Worm (Caenorhabditis elegans) whole organism, L2 larva: ENCODE results near the gene eng-1.

ENCODE experiments used
- C34F6.9 ChIP-seq: fragments of 150-350 bp; optimal IDR thresholded peaks from 2 replicates; lab custom pipeline; 2014; ENCODE audit warnings: missing biosample characterization, missing genetic modification characterization
- F13H6.1 ChIP-seq: sonication (generic microtip); optimal IDR thresholded peaks from 2 replicates; lab custom pipeline; 2016; ENCODE audit warnings: missing genetic modification characterization, missing compliant biosample characterization
- R02D3.7 ChIP-seq: fragments of 150-350 bp; optimal IDR thresholded peaks from 2 replicates; lab custom pipeline; 2014; ENCODE audit warnings: missing biosample characterization, missing genetic modification characterization
- ZK546.5 ChIP-seq: sonication (generic microtip); optimal IDR thresholded peaks from 2 replicates; lab custom pipeline; 2017; ENCODE audit warnings: missing biosample characterization, missing genetic modification characterization
- alr-1 ChIP-seq: fragments of 150-350 bp; optimal IDR thresholded peaks from 2 replicates; lab custom pipeline; 2014; ENCODE audit warnings: missing biosample characterization, missing genetic modification characterization
- aly-2 ChIP-seq: fragments of 150-350 bp; optimal IDR thresholded peaks from 2 replicates; lab custom pipeline; 2014; ENCODE audit warnings: missing biosample characterization, missing genetic modification characterization
- ama-1 ChIP-seq: fragments of 150-350 bp; optimal IDR thresholded peaks from 2 replicates; lab custom pipeline; 2018; ENCODE audit warnings: inconsistent platforms
- ceh-16 ChIP-seq: fragments of 150-350 bp; optimal IDR thresholded peaks from 2 replicates; lab custom pipeline; 2014; ENCODE audit warnings: missing biosample characterization, missing genetic modification characterization
- ceh-82 ChIP-seq: fragments of 150-350 bp; optimal IDR thresholded peaks from 2 replicates; lab custom pipeline; 2014; ENCODE audit warnings: missing biosample characterization, missing genetic modification characterization
- crh-2 ChIP-seq: sonication (generic microtip); optimal IDR thresholded peaks from 2 replicates; lab custom pipeline; 2017; ENCODE audit warnings: missing biosample characterization, missing genetic modification characterization
- egl-27 ChIP-seq: sonication (generic microtip); optimal IDR thresholded peaks from 3 replicates; lab custom pipeline; 2017; ENCODE audit warnings: missing biosample characterization, missing genetic modification reagents, missing genetic modification characterization
- elt-1 ChIP-seq: fragments of 150-350 bp; optimal IDR thresholded peaks from 2 replicates; lab custom pipeline; 2014; ENCODE audit warnings: missing biosample characterization, missing genetic modification characterization
- elt-3 ChIP-seq: sonication (generic microtip); optimal IDR thresholded peaks from 2 replicates; lab custom pipeline; 2017; ENCODE audit warnings: missing biosample characterization, missing genetic modification characterization
- fos-1 ChIP-seq: fragments of 150-350 bp; optimal IDR thresholded peaks from 2 replicates; lab custom pipeline; 2014; ENCODE audit warnings: missing biosample characterization, missing genetic modification characterization
- gmeb-1 ChIP-seq: fragments of 150-350 bp; optimal IDR thresholded peaks from 2 replicates; lab custom pipeline; 2014; ENCODE audit warnings: missing biosample characterization, missing genetic modification characterization
- lin-11 ChIP-seq: fragments of 150-350 bp; sonication (generic microtip); optimal IDR thresholded peaks from 2 replicates; lab custom pipeline; 2014; ENCODE audit warnings: missing biosample characterization, missing genetic modification characterization, inconsistent platforms, mixed read lengths
- lin-13 ChIP-seq: fragments of 150-350 bp; optimal IDR thresholded peaks from 2 replicates; lab custom pipeline; 2014; ENCODE audit warnings: missing biosample characterization, missing genetic modification reagents, missing genetic modification characterization
- lin-39 ChIP-seq: fragments of 150-350 bp; optimal IDR thresholded peaks from 2 replicates; lab custom pipeline; 2014; ENCODE audit warnings: missing biosample characterization, missing genetic modification reagents, missing genetic modification characterization
- lsy-2 ChIP-seq, 2 experiments: fragments of 150-350 bp in 1 of 2; sonication (generic microtip) in 1 of 2; optimal IDR thresholded peaks; 2 replicates each; lab custom pipeline; 2014 to 2017; ENCODE audit warnings: missing biosample characterization in 2 of 2, missing genetic modification characterization in 2 of 2
- mab-5 ChIP-seq: fragments of 150-350 bp; optimal IDR thresholded peaks from 2 replicates; lab custom pipeline; 2014; ENCODE audit warnings: missing biosample characterization, missing genetic modification characterization
- mdl-1 ChIP-seq, 2 experiments: fragments of 150-350 bp in 1 of 2; sonication (generic microtip) in 1 of 2; optimal IDR thresholded peaks; 2 replicates each; lab custom pipeline; 2017; ENCODE audit warnings: missing biosample characterization in 2 of 2, missing genetic modification characterization in 2 of 2
- nhr-10 ChIP-seq: sonication (generic microtip); optimal IDR thresholded peaks from 2 replicates; lab custom pipeline; 2017; ENCODE audit warnings: missing biosample characterization, missing genetic modification characterization
- nhr-11 ChIP-seq: fragments of 150-350 bp; optimal IDR thresholded peaks from 2 replicates; lab custom pipeline; 2014; ENCODE audit warnings: missing biosample characterization, missing genetic modification characterization
- nhr-12 ChIP-seq: fragments of 150-350 bp; optimal IDR thresholded peaks from 2 replicates; lab custom pipeline; 2014; ENCODE audit warnings: missing biosample characterization, missing genetic modification characterization
- nhr-129 ChIP-seq: fragments of 150-350 bp; optimal IDR thresholded peaks from 2 replicates; lab custom pipeline; 2014; ENCODE audit warnings: missing biosample characterization, missing genetic modification characterization
- nhr-21 ChIP-seq: fragments of 150-350 bp; optimal IDR thresholded peaks from 2 replicates; lab custom pipeline; 2014; ENCODE audit warnings: missing biosample characterization, missing genetic modification characterization
- nhr-23 ChIP-seq: fragments of 150-350 bp; optimal IDR thresholded peaks from 2 replicates; lab custom pipeline; 2014; ENCODE audit warnings: missing biosample characterization, missing genetic modification reagents, missing genetic modification characterization
- nhr-237 ChIP-seq: fragments of 150-350 bp; optimal IDR thresholded peaks from 2 replicates; lab custom pipeline; 2014; ENCODE audit warnings: missing biosample characterization, missing genetic modification characterization
- nhr-25 ChIP-seq: fragments of 150-350 bp; sonication (generic microtip); optimal IDR thresholded peaks from 3 replicates; lab custom pipeline; 2014; ENCODE audit warnings: missing biosample characterization, missing genetic modification characterization
- nhr-6 ChIP-seq: fragments of 150-350 bp; optimal IDR thresholded peaks from 2 replicates; lab custom pipeline; 2014; ENCODE audit warnings: missing biosample characterization, missing genetic modification characterization
- nhr-77 ChIP-seq: fragments of 150-350 bp; optimal IDR thresholded peaks from 2 replicates; lab custom pipeline; 2014; ENCODE audit warnings: missing biosample characterization, missing genetic modification characterization
- peb-1 ChIP-seq: fragments of 150-350 bp; optimal IDR thresholded peaks from 2 replicates; lab custom pipeline; 2014; ENCODE audit warnings: missing biosample characterization, missing genetic modification characterization
- sem-4 ChIP-seq: fragments of 150-350 bp; optimal IDR thresholded peaks from 2 replicates; lab custom pipeline; 2014; ENCODE audit warnings: missing biosample characterization, missing genetic modification reagents, missing genetic modification characterization
- skn-1 ChIP-seq: sonication (generic microtip); optimal IDR thresholded peaks from 2 replicates; lab custom pipeline; 2017; ENCODE audit warnings: missing biosample characterization, missing genetic modification characterization
- sma-3 ChIP-seq: sonication (generic microtip); optimal IDR thresholded peaks from 2 replicates; lab custom pipeline; 2016; ENCODE audit warnings: missing genetic modification reagents, missing genetic modification characterization, missing compliant biosample characterization
- sma-9 ChIP-seq, 2 experiments: fragments of 150-350 bp in 1 of 2; sonication (generic microtip) in 1 of 2; optimal IDR thresholded peaks; 2 replicates each; lab custom pipeline; 2014 to 2016; ENCODE audit warnings: missing genetic modification characterization in 2 of 2, mild to moderate bottlenecking in 1 of 2, missing biosample characterization in 1 of 2, missing compliant biosample characterization in 1 of 2, missing genetic modification reagents in 1 of 2, moderate library complexity in 1 of 2
- snpc-4 ChIP-seq: fragments of 150-350 bp; optimal IDR thresholded peaks from 2 replicates; lab custom pipeline; 2014; ENCODE audit warnings: missing biosample characterization, missing genetic modification characterization
- unc-55 ChIP-seq: fragments of 150-350 bp; sonication (generic microtip); optimal IDR thresholded peaks from 3 replicates; lab custom pipeline; 2014; ENCODE audit warnings: missing biosample characterization, missing genetic modification reagents, missing genetic modification characterization
- unc-62 ChIP-seq: fragments of 150-350 bp; optimal IDR thresholded peaks from 2 replicates; lab custom pipeline; 2014; ENCODE audit warnings: missing biosample characterization, missing genetic modification reagents, missing genetic modification characterization
- zag-1 ChIP-seq: fragments of 150-350 bp; optimal IDR thresholded peaks from 2 replicates; lab custom pipeline; 2014; ENCODE audit warnings: missing biosample characterization, missing genetic modification characterization
- ztf-1 ChIP-seq: fragments of 200-800 bp; sonication (Bioruptor generic); conservative IDR thresholded peaks from 2 replicates; pipeline ENCODE4 v1.3.6; 2022; ENCODE audit warnings: missing genetic modification characterization, missing compliant biosample characterization
- ztf-11 ChIP-seq: sonication (generic microtip); optimal IDR thresholded peaks from 2 replicates; lab custom pipeline; 2017; ENCODE audit warnings: missing biosample characterization, missing genetic modification characterization
- ztf-4 ChIP-seq: fragments of 150-350 bp; optimal IDR thresholded peaks from 2 replicates; lab custom pipeline; 2014; ENCODE audit warnings: missing biosample characterization, missing genetic modification characterization

The eng-1 gene

ce11 chrIII:5864270-5864669 is 4.0 kb downstream of the eng-1 start, which contains the start of gene rabn-5:
Gene rabn-5, plus strand, starts transcription at chrIII:5864553.
- TF ChIP-seq nhr-25 (tag; lab: Kevin White, UChicago) (no peak), fos-1 (tag; lab: Kevin White, UChicago) (peak; percentile 57), ceh-16 (tag; lab: Kevin White, UChicago) (no peak), nhr-10 (tag; lab: Kevin White, UChicago) (no peak), C34F6.9 (tag; lab: Kevin White, UChicago) (peak; percentile 53), elt-3 (tag; lab: Kevin White, UChicago) (no peak), mdl-1 (tag; optimal IDR thresholded peaks at IDR 0.05; lab: Kevin White, UChicago) (no peak), lin-13 (GFP tag; lab: Kevin White, UChicago) (no peak), ama-1 (no peak), ztf-1 (no peak)
- TF ChIP-seq, all 48 proteins: peak for 2

- TF ChIP-seq snpc-4 (tag; lab: Kevin White, UChicago): no peak
- no peak for TF ChIP-seq mdl-1 (tag; optimal IDR thresholded peaks at IDR 0.05; lab: Kevin White, UChicago)
- peak; percentile 63 for TF ChIP-seq crh-2 (tag; lab: Kevin White, UChicago)
- no peak for TF ChIP-seq F13H6.1 (tag; lab: Kevin White, UChicago)
- no peak for TF ChIP-seq C34F6.9 (tag; lab: Kevin White, UChicago)
- TF ChIP-seq nhr-237 (tag; lab: Kevin White, UChicago): no peak
- TF ChIP-seq skn-1 (tag; lab: Kevin White, UChicago): peak; percentile 72
- TF ChIP-seq lin-11: no peak
- no peak for TF ChIP-seq nhr-11 (tag; lab: Kevin White, UChicago)
- no peak for TF ChIP-seq lin-39 (tag; lab: Kevin White, UChicago)
- TF ChIP-seq peb-1 (tag; lab: Kevin White, UChicago): no peak
- no peak for TF ChIP-seq nhr-25 (tag; lab: Kevin White, UChicago)
- TF ChIP-seq nhr-6: no peak
- TF ChIP-seq elt-3 (tag; lab: Kevin White, UChicago): no peak
- no peak for TF ChIP-seq nhr-77
- no peak for TF ChIP-seq nhr-129
- peak; percentile 87 for TF ChIP-seq fos-1 (tag; lab: Kevin White, UChicago)
- no peak for TF ChIP-seq ZK546.5 (tag; lab: Kevin White, UChicago)
- no peak for TF ChIP-seq nhr-21 (tag; lab: Kevin White, UChicago)
- TF ChIP-seq ztf-11: no peak
- TF ChIP-seq gmeb-1 (tag; lab: Kevin White, UChicago): no peak
- TF ChIP-seq lsy-2 (tag; optimal IDR thresholded peaks at IDR 0.05; lab: Kevin White, UChicago): no peak
Measured at ce11 chrIII:5863774-5864173, 4.5 kb downstream of the eng-1 start, which contains the start of gene dnpp-1. Gene dnpp-1, minus strand, starts transcription at chrIII:5863803.

- TF ChIP-seq nhr-23: no peak
- no peak for TF ChIP-seq ceh-82 (tag; lab: Kevin White, UChicago)
- TF ChIP-seq ztf-4 (tag; lab: Kevin White, UChicago): no peak
- TF ChIP-seq R02D3.7 (tag; lab: Kevin White, UChicago): no peak
- TF ChIP-seq lin-39 (tag; lab: Kevin White, UChicago): no peak
- TF ChIP-seq nhr-25 (tag; lab: Kevin White, UChicago): no peak
- no peak for TF ChIP-seq ZK546.5 (tag; lab: Kevin White, UChicago)
- TF ChIP-seq elt-1: no peak
- TF ChIP-seq nhr-129: no peak
- no peak for TF ChIP-seq sma-3 (GFP tag; lab: Kevin White, UChicago)
Measured at ce11 chrIII:5859008-5859407, 9.3 kb downstream of the eng-1 start, which contains the start of gene dpf-4. Gene dpf-4, plus strand, starts transcription at chrIII:5859308.

- TF ChIP-seq snpc-4 (tag; lab: Kevin White, UChicago): peak; percentile 37
- peak; percentile 69 for TF ChIP-seq F13H6.1 (tag; lab: Kevin White, UChicago)
- TF ChIP-seq peb-1 (tag; lab: Kevin White, UChicago): no peak
- TF ChIP-seq elt-3 (tag; lab: Kevin White, UChicago): no peak
- peak; percentile 46 for TF ChIP-seq mab-5 (tag; lab: Kevin White, UChicago)
- TF ChIP-seq ceh-16 (tag; lab: Kevin White, UChicago): no peak
- peak; percentile 39 for TF ChIP-seq egl-27 (tag; lab: Kevin White, UChicago)
- no peak for TF ChIP-seq unc-62 (GFP tag; lab: Kevin White, UChicago)
- TF ChIP-seq lsy-2 (tag; optimal IDR thresholded peaks at IDR 0.05; lab: Kevin White, UChicago): peak; percentile 61 to 92
- TF ChIP-seq sma-9 (GFP tag; optimal IDR thresholded peaks at IDR 0.05; lab: Kevin White, UChicago): peak; percentile 76
- TF ChIP-seq sma-9 (tag; optimal IDR thresholded peaks at IDR 0.05; lab: Kevin White, UChicago): no peak
- peak; percentile 79 for TF ChIP-seq lin-11
- TF ChIP-seq skn-1 (tag; lab: Kevin White, UChicago): no peak
- no peak for TF ChIP-seq aly-2
- TF ChIP-seq gmeb-1 (tag; lab: Kevin White, UChicago): peak; percentile 93
- peak; percentile 94 for TF ChIP-seq unc-55 (GFP tag; lab: Kevin White, UChicago)
- no peak for TF ChIP-seq nhr-77
- no peak for TF ChIP-seq zag-1 (tag; lab: Kevin White, UChicago)
- TF ChIP-seq nhr-10 (tag; lab: Kevin White, UChicago): no peak
- no peak for TF ChIP-seq alr-1 (tag; lab: Kevin White, UChicago)
- TF ChIP-seq nhr-23: no peak
- no peak for TF ChIP-seq nhr-12 (tag; lab: Kevin White, UChicago)
- peak; percentile 70 for TF ChIP-seq R02D3.7 (tag; lab: Kevin White, UChicago)
- peak; percentile 88 for TF ChIP-seq lin-13 (GFP tag; lab: Kevin White, UChicago)
- TF ChIP-seq ztf-1: no peak
- TF ChIP-seq ztf-4 (tag; lab: Kevin White, UChicago): peak; percentile 19
- peak; percentile 44 for TF ChIP-seq ama-1
- TF ChIP-seq ZK546.5 (tag; lab: Kevin White, UChicago): peak; percentile 1
- no peak for TF ChIP-seq lin-39 (tag; lab: Kevin White, UChicago)
- TF ChIP-seq sem-4 (tag; lab: Kevin White, UChicago): peak; percentile 2
- no peak for TF ChIP-seq elt-1
- peak; percentile 5 for TF ChIP-seq nhr-6
- peak; percentile 54 for TF ChIP-seq nhr-21 (tag; lab: Kevin White, UChicago)
Measured at ce11 chrIII:5855637-5856179, 12.6 kb downstream of the eng-1 start, which contains the start of the genes cct-6 and alh-9. Gene cct-6, minus strand, starts transcription at chrIII:5855687. Gene alh-9, plus strand, starts transcription at chrIII:5856018.
